Worm (Caenorhabditis elegans) whole organism, L4/young adult: ENCODE results near the gene bbs-4.

Experiments
- W03F9.2 ChIP-seq: fragments of 150-350 bp; optimal IDR thresholded peaks from 2 replicates; lab custom pipeline; 2014; ENCODE audit warnings: missing biosample characterization, missing genetic modification characterization
- dao-5 ChIP-seq: sonication (generic microtip); optimal IDR thresholded peaks from 2 replicates; lab custom pipeline; 2016; ENCODE audit warnings: missing genotype, missing genetic modification characterization, moderate library complexity, missing compliant biosample characterization
- him-1 ChIP-seq: sonication (generic microtip); optimal IDR thresholded peaks from 2 replicates; lab custom pipeline; 2016; ENCODE audit warnings: missing genotype, missing genetic modification reagents, missing genetic modification characterization, missing compliant biosample characterization

ce11 chrIII:9638159-9638754 is 26.3 kb upstream of the bbs-4 start:
- TF ChIP-seq him-1 (tag; lab: Kevin White, UChicago) (no peak), W03F9.2 (tag; lab: Kevin White, UChicago) (no peak), dao-5 (tag; lab: Kevin White, UChicago) (no peak)
